Worm (Caenorhabditis elegans): ENCODE data around the gene cdh-4.

cdh-4 gene

DNA sequence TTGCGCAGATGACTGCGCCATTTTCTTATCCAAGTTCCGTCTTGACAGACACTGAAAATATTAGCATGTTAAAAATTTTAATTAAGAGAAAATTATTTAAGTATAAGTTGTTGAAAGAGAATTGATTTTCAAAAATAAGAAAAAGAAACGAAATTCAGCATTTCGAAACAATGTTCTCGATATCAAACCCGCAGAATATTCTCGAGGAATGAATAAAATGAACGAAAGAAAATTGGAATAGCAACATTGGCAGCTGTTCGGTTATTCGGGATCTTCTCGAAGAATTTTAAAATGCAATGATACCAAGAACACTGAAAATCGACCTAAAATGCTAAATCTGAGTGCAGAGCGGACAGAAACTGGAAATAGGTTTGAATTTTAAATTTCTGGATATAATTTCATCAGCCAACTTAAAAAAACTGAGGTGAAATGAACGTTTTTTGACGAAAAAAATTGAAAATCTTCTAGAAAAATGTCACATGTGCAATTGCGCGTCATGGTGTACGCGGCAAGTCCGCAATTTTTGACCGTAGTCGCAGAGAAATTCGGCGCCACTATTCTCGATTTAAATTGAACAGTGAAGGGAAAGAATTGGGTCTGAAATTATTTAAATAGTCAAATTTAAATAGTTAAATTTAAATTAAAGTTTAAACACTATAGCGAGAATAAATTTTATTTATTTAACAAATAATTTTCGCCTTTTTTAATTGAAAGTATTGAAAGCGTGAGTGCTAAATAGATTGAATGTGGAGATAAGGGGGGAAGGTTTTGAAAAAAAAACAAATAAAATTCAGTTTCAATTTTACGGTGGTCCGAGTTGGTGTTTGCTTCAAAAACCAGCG is 11.9 kb upstream of the cdh-4 start, which contains the start of the genes cct-5 and F25F2.1 (continued):
- peak; percentile 57 for TF ChIP-seq nhr-129 (tag; optimal IDR thresholded peaks at IDR 0.05)
- TF ChIP-seq nhr-12 (tag; optimal IDR thresholded peaks at IDR 0.05): no peak
- TF ChIP-seq nhr-21 (tag; optimal IDR thresholded peaks at IDR 0.05): no peak
- peak; percentile 19 for TF ChIP-seq F13H6.1 (tag; optimal IDR thresholded peaks at IDR 0.05)
- no peak for TF ChIP-seq ceh-82 (tag; optimal IDR thresholded peaks at IDR 0.05)
- TF ChIP-seq aly-2 (tag; optimal IDR thresholded peaks at IDR 0.05): no peak
- no peak for TF ChIP-seq lin-39 (tag; optimal IDR thresholded peaks at IDR 0.05)
- TF ChIP-seq lsy-2 (tag; optimal IDR thresholded peaks at IDR 0.05): peak; percentile 61 to 95
- TF ChIP-seq unc-39 (tag; optimal IDR thresholded peaks at IDR 0.05): no peak
- no peak for TF ChIP-seq nhr-25 (tag; optimal IDR thresholded peaks at IDR 0.05)
- TF ChIP-seq nhr-237 (tag; optimal IDR thresholded peaks at IDR 0.05): no peak
- no peak for TF ChIP-seq ceh-16 (tag; optimal IDR thresholded peaks at IDR 0.05)
- TF ChIP-seq lin-11 (tag; optimal IDR thresholded peaks at IDR 0.05): no peak
- TF ChIP-seq sma-3 (GFP tag; optimal IDR thresholded peaks at IDR 0.05): peak; percentile 36

DNA sequence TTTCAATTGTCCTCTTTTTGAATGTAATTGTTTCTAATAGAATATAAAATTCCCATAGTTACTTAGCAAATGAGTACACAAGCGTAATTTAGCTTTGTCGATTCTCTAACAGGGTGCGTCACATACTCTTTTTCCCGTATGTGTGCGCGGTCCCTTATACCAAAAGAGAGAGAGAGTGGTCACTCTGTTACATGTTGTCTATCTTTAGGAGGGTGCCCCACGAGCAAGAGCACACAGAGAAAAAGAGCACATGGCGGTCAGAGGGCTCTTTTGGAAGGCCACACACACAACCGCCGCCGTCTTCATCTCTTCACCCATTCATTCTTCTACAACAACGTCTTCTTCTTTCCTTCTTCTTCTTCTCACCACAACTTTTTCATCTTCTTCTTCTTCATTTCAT is 6.2 kb upstream of the cdh-4 start:
- TF ChIP-seq ceh-82 (tag; optimal IDR thresholded peaks at IDR 0.05): no peak
- peak in 1 of 2 experiments; percentile 18 for TF ChIP-seq lsy-2 (tag; optimal IDR thresholded peaks at IDR 0.05)
- no peak for TF ChIP-seq nhr-25 (tag; optimal IDR thresholded peaks at IDR 0.05)
- no peak for TF ChIP-seq ztf-11 (tag; optimal IDR thresholded peaks at IDR 0.05)
- TF ChIP-seq C34F6.9 (tag; optimal IDR thresholded peaks at IDR 0.05): peak; percentile 33
- peak in 1 of 2 experiments; percentile 4 for TF ChIP-seq mdl-1 (tag; optimal IDR thresholded peaks at IDR 0.05)
- TF ChIP-seq gmeb-1 (tag; optimal IDR thresholded peaks at IDR 0.05): no peak
- peak; percentile 31 for TF ChIP-seq unc-55 (GFP tag; optimal IDR thresholded peaks at IDR 0.05)
- peak; percentile 71 for TF ChIP-seq F13H6.1 (tag; optimal IDR thresholded peaks at IDR 0.05)
- peak; percentile 48 for TF ChIP-seq nhr-129 (tag; optimal IDR thresholded peaks at IDR 0.05)

DNA sequence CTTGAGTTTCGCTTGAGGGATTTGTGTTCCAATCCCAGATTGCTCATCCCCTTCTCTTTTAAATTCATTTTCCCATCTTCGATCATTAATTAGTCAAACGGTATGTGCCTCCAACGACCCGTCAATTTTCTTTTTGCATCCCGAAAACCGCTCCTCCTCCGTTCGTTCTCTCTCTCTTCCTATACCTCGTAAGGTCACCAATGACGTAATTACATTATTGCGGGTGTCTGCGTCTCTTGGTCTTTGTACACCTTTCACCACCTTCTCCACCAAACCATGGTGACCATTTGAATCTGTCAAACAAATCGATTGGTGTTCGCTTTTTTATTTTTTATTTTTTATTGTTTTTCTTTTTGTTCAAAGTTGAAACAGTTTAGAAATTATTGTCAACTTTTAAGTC is 5.0 kb upstream of the cdh-4 start:
- TF ChIP-seq ama-1 (optimal IDR thresholded peaks at IDR 0.05) (no peak), ZK546.5 (tag; optimal IDR thresholded peaks at IDR 0.05) (no peak), ceh-82 (tag; optimal IDR thresholded peaks at IDR 0.05) (no peak), ztf-11 (tag; optimal IDR thresholded peaks at IDR 0.05) (no peak), nhr-23 (tag; optimal IDR thresholded peaks at IDR 0.05) (no peak), unc-62 (GFP tag; optimal IDR thresholded peaks at IDR 0.05) (no peak), nhr-237 (tag; optimal IDR thresholded peaks at IDR 0.05) (no peak), lin-39 (tag; optimal IDR thresholded peaks at IDR 0.05) (no peak), sem-4 (tag; optimal IDR thresholded peaks at IDR 0.05) (no peak), lin-13 (GFP tag; optimal IDR thresholded peaks at IDR 0.05) (no peak), lsy-2 (tag; optimal IDR thresholded peaks at IDR 0.05) (no peak), nhr-10 (tag; optimal IDR thresholded peaks at IDR 0.05) (no peak), elt-3 (tag; optimal IDR thresholded peaks at IDR 0.05) (no peak), mab-5 (tag; optimal IDR thresholded peaks at IDR 0.05) (no peak), sma-9 (GFP tag; optimal IDR thresholded peaks at IDR 0.05) (no peak), sma-9 (tag; optimal IDR thresholded peaks at IDR 0.05) (no peak), elt-1 (tag; optimal IDR thresholded peaks at IDR 0.05) (no peak), snpc-4 (tag; optimal IDR thresholded peaks at IDR 0.05) (no peak), gmeb-1 (tag; optimal IDR thresholded peaks at IDR 0.05) (no peak)

DNA sequence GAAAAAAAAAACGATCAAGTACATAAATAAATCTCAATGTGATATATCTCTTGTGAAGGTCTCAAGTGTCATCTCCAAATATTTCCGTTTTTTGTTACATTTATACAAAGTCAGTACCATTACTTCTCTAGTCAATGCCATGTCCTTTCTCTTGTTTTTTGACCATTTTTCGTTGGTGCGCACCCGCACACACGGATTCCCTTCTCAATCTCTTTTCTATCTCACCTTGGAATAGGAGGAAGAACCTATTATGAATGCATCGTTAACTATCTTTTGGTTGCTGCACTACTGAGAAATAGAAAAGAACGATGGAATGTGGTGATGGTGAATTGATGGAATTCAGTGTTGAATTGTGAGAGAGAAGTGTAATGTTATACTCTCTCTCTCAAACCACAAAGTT is 2.4 kb upstream of the cdh-4 start:
- no peak for TF ChIP-seq Y55F3AM.14 (GFP tag; optimal IDR thresholded peaks at IDR 0.05)

DNA sequence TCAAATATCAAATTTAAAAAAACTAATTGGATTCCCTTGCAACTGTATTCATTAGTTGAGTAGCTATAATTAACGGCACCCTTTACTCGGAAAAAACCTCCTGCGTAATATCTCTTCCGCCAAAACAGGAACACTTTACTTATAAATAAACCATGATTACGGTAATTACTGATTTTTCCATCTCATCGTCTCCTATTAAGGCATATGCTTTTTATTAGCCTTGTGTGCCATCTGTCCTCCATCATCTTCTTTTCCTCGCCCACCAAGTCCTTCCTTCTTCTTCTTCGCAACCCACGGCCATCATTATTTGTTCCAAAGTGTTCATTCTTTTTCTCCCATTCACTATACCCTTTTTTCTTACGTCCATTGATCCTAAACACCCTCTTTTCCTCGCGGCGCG is 747 bp upstream of the cdh-4 start:
- TF ChIP-seq lsy-2 (tag; optimal IDR thresholded peaks at IDR 0.05): no peak
- TF ChIP-seq gmeb-1 (tag; optimal IDR thresholded peaks at IDR 0.05): no peak
- TF ChIP-seq lin-13 (GFP tag; optimal IDR thresholded peaks at IDR 0.05): no peak
- TF ChIP-seq R02D3.7 (tag; optimal IDR thresholded peaks at IDR 0.05): no peak
- no peak for TF ChIP-seq Y55F3AM.14 (GFP tag; optimal IDR thresholded peaks at IDR 0.05)
- TF ChIP-seq ZK546.5 (tag; optimal IDR thresholded peaks at IDR 0.05): no peak
- no peak for TF ChIP-seq nhr-12 (tag; optimal IDR thresholded peaks at IDR 0.05)
- no peak for TF ChIP-seq nhr-21 (tag; optimal IDR thresholded peaks at IDR 0.05)
- no peak for TF ChIP-seq nhr-77 (tag; optimal IDR thresholded peaks at IDR 0.05)
- TF ChIP-seq lin-39 (tag; optimal IDR thresholded peaks at IDR 0.05): no peak
- no peak for TF ChIP-seq skn-1 (tag; optimal IDR thresholded peaks at IDR 0.05)
- TF ChIP-seq snpc-4 (tag; optimal IDR thresholded peaks at IDR 0.05): no peak
